Worm (Caenorhabditis elegans) whole organism, L1 larva: ENCODE data around the gene Y51B9A.5.

Experiments
- hpl-2 ChIP-seq: fragments of 150-350 bp; optimal IDR thresholded peaks from 2 replicates; lab custom pipeline; 2014; ENCODE audit warnings: missing biosample characterization, missing genetic modification reagents, missing genetic modification characterization
- jun-1 ChIP-seq: fragments of 150-350 bp; optimal IDR thresholded peaks from 2 replicates; lab custom pipeline; 2014; ENCODE audit warnings: missing biosample characterization, missing genetic modification reagents, missing genetic modification characterization
- nhr-76 ChIP-seq: sonication (generic microtip); optimal IDR thresholded peaks from 2 replicates; lab custom pipeline; 2017; ENCODE audit warnings: missing biosample characterization, missing genetic modification characterization

- TF ChIP-seq jun-1 (tag; lab: Kevin White, UChicago) (no peak), nhr-76 (tag; lab: Kevin White, UChicago) (no peak), hpl-2 (GFP tag; lab: Kevin White, UChicago) (no peak)
Measured at ce11 chrII:9407469-9407868, 3.5 kb downstream of the Y51B9A.5 start, which contains the start of gene arrd-2.
